Worm (Caenorhabditis elegans) whole organism, L2 larva: ENCODE results near the gene C10C5.7.

Source experiments
- C34F6.9 ChIP-seq: fragments of 150-350 bp; optimal IDR thresholded peaks from 2 replicates; lab custom pipeline; 2014; ENCODE audit warnings: missing biosample characterization, missing genetic modification characterization
- F13H6.1 ChIP-seq: sonication (generic microtip); optimal IDR thresholded peaks from 2 replicates; lab custom pipeline; 2016; ENCODE audit warnings: missing genetic modification characterization, missing compliant biosample characterization
- R02D3.7 ChIP-seq: fragments of 150-350 bp; optimal IDR thresholded peaks from 2 replicates; lab custom pipeline; 2014; ENCODE audit warnings: missing biosample characterization, missing genetic modification characterization
- Y55F3AM.14 ChIP-seq: fragments of 200-800 bp; sonication (Bioruptor generic); optimal IDR thresholded peaks from 2 replicates; lab custom pipeline; 2018; ENCODE audit warnings: mild to moderate bottlenecking, missing genetic modification characterization, missing compliant biosample characterization
- ZK546.5 ChIP-seq: sonication (generic microtip); optimal IDR thresholded peaks from 2 replicates; lab custom pipeline; 2017; ENCODE audit warnings: missing biosample characterization, missing genetic modification characterization
- alr-1 ChIP-seq: fragments of 150-350 bp; optimal IDR thresholded peaks from 2 replicates; lab custom pipeline; 2014; ENCODE audit warnings: missing biosample characterization, missing genetic modification characterization
- aly-2 ChIP-seq: fragments of 150-350 bp; optimal IDR thresholded peaks from 2 replicates; lab custom pipeline; 2014; ENCODE audit warnings: missing biosample characterization, missing genetic modification characterization
- ama-1 ChIP-seq: fragments of 150-350 bp; optimal IDR thresholded peaks from 2 replicates; lab custom pipeline; 2018; ENCODE audit warnings: inconsistent platforms
- blmp-1 ChIP-seq: sonication (generic microtip); optimal IDR thresholded peaks from 2 replicates; lab custom pipeline; 2017; ENCODE audit warnings: missing genetic modification characterization, mild to moderate bottlenecking, missing compliant biosample characterization, antibody characterized with exemption, moderate library complexity; ENCODE audit not compliant: insufficient read depth
- ceh-16 ChIP-seq: fragments of 150-350 bp; optimal IDR thresholded peaks from 2 replicates; lab custom pipeline; 2014; ENCODE audit warnings: missing biosample characterization, missing genetic modification characterization
- ceh-82 ChIP-seq: fragments of 150-350 bp; optimal IDR thresholded peaks from 2 replicates; lab custom pipeline; 2014; ENCODE audit warnings: missing biosample characterization, missing genetic modification characterization
- crh-2 ChIP-seq: sonication (generic microtip); optimal IDR thresholded peaks from 2 replicates; lab custom pipeline; 2017; ENCODE audit warnings: missing biosample characterization, missing genetic modification characterization
- dmd-4 ChIP-seq: sonication (generic microtip); optimal IDR thresholded peaks from 2 replicates; lab custom pipeline; 2017; ENCODE audit warnings: missing biosample characterization, missing genetic modification characterization
- egl-27 ChIP-seq: sonication (generic microtip); optimal IDR thresholded peaks from 3 replicates; lab custom pipeline; 2017; ENCODE audit warnings: missing biosample characterization, missing genetic modification reagents, missing genetic modification characterization
- elt-1 ChIP-seq: fragments of 150-350 bp; optimal IDR thresholded peaks from 2 replicates; lab custom pipeline; 2014; ENCODE audit warnings: missing biosample characterization, missing genetic modification characterization
- elt-3 ChIP-seq: sonication (generic microtip); optimal IDR thresholded peaks from 2 replicates; lab custom pipeline; 2017; ENCODE audit warnings: missing biosample characterization, missing genetic modification characterization
- fos-1 ChIP-seq: fragments of 150-350 bp; optimal IDR thresholded peaks from 2 replicates; lab custom pipeline; 2014; ENCODE audit warnings: missing biosample characterization, missing genetic modification characterization
- gmeb-1 ChIP-seq: fragments of 150-350 bp; optimal IDR thresholded peaks from 2 replicates; lab custom pipeline; 2014; ENCODE audit warnings: missing biosample characterization, missing genetic modification characterization
- lin-11 ChIP-seq: fragments of 150-350 bp; sonication (generic microtip); optimal IDR thresholded peaks from 2 replicates; lab custom pipeline; 2014; ENCODE audit warnings: missing biosample characterization, missing genetic modification characterization, inconsistent platforms, mixed read lengths
- lin-13 ChIP-seq: fragments of 150-350 bp; optimal IDR thresholded peaks from 2 replicates; lab custom pipeline; 2014; ENCODE audit warnings: missing biosample characterization, missing genetic modification reagents, missing genetic modification characterization
- lin-39 ChIP-seq: fragments of 150-350 bp; optimal IDR thresholded peaks from 2 replicates; lab custom pipeline; 2014; ENCODE audit warnings: missing biosample characterization, missing genetic modification reagents, missing genetic modification characterization
- lsy-2 ChIP-seq, 2 experiments: fragments of 150-350 bp in 1 of 2; sonication (generic microtip) in 1 of 2; optimal IDR thresholded peaks; 2 replicates each; lab custom pipeline; 2014 to 2017; ENCODE audit warnings: missing biosample characterization in 2 of 2, missing genetic modification characterization in 2 of 2
- mab-5 ChIP-seq: fragments of 150-350 bp; optimal IDR thresholded peaks from 2 replicates; lab custom pipeline; 2014; ENCODE audit warnings: missing biosample characterization, missing genetic modification characterization
- mbf-1 ChIP-seq: sonication (generic microtip); optimal IDR thresholded peaks from 2 replicates; lab custom pipeline; 2017; ENCODE audit warnings: missing biosample characterization, missing genetic modification characterization
- mdl-1 ChIP-seq, 2 experiments: fragments of 150-350 bp in 1 of 2; sonication (generic microtip) in 1 of 2; optimal IDR thresholded peaks; 2 replicates each; lab custom pipeline; 2017; ENCODE audit warnings: missing biosample characterization in 2 of 2, missing genetic modification characterization in 2 of 2
- nhr-10 ChIP-seq: sonication (generic microtip); optimal IDR thresholded peaks from 2 replicates; lab custom pipeline; 2017; ENCODE audit warnings: missing biosample characterization, missing genetic modification characterization
- nhr-11 ChIP-seq: fragments of 150-350 bp; optimal IDR thresholded peaks from 2 replicates; lab custom pipeline; 2014; ENCODE audit warnings: missing biosample characterization, missing genetic modification characterization
- nhr-12 ChIP-seq: fragments of 150-350 bp; optimal IDR thresholded peaks from 2 replicates; lab custom pipeline; 2014; ENCODE audit warnings: missing biosample characterization, missing genetic modification characterization
- nhr-129 ChIP-seq: fragments of 150-350 bp; optimal IDR thresholded peaks from 2 replicates; lab custom pipeline; 2014; ENCODE audit warnings: missing biosample characterization, missing genetic modification characterization
- nhr-21 ChIP-seq: fragments of 150-350 bp; optimal IDR thresholded peaks from 2 replicates; lab custom pipeline; 2014; ENCODE audit warnings: missing biosample characterization, missing genetic modification characterization
- nhr-23 ChIP-seq: fragments of 150-350 bp; optimal IDR thresholded peaks from 2 replicates; lab custom pipeline; 2014; ENCODE audit warnings: missing biosample characterization, missing genetic modification reagents, missing genetic modification characterization
- nhr-237 ChIP-seq: fragments of 150-350 bp; optimal IDR thresholded peaks from 2 replicates; lab custom pipeline; 2014; ENCODE audit warnings: missing biosample characterization, missing genetic modification characterization
- nhr-25 ChIP-seq: fragments of 150-350 bp; sonication (generic microtip); optimal IDR thresholded peaks from 3 replicates; lab custom pipeline; 2014; ENCODE audit warnings: missing biosample characterization, missing genetic modification characterization
- nhr-6 ChIP-seq: fragments of 150-350 bp; optimal IDR thresholded peaks from 2 replicates; lab custom pipeline; 2014; ENCODE audit warnings: missing biosample characterization, missing genetic modification characterization
- nhr-77 ChIP-seq: fragments of 150-350 bp; optimal IDR thresholded peaks from 2 replicates; lab custom pipeline; 2014; ENCODE audit warnings: missing biosample characterization, missing genetic modification characterization
- peb-1 ChIP-seq: fragments of 150-350 bp; optimal IDR thresholded peaks from 2 replicates; lab custom pipeline; 2014; ENCODE audit warnings: missing biosample characterization, missing genetic modification characterization
- sem-4 ChIP-seq: fragments of 150-350 bp; optimal IDR thresholded peaks from 2 replicates; lab custom pipeline; 2014; ENCODE audit warnings: missing biosample characterization, missing genetic modification reagents, missing genetic modification characterization
- skn-1 ChIP-seq: sonication (generic microtip); optimal IDR thresholded peaks from 2 replicates; lab custom pipeline; 2017; ENCODE audit warnings: missing biosample characterization, missing genetic modification characterization
- sma-3 ChIP-seq: sonication (generic microtip); optimal IDR thresholded peaks from 2 replicates; lab custom pipeline; 2016; ENCODE audit warnings: missing genetic modification reagents, missing genetic modification characterization, missing compliant biosample characterization
- sma-9 ChIP-seq, 2 experiments: fragments of 150-350 bp in 1 of 2; sonication (generic microtip) in 1 of 2; optimal IDR thresholded peaks; 2 replicates each; lab custom pipeline; 2014 to 2016; ENCODE audit warnings: missing genetic modification characterization in 2 of 2, mild to moderate bottlenecking in 1 of 2, missing biosample characterization in 1 of 2, missing compliant biosample characterization in 1 of 2, missing genetic modification reagents in 1 of 2, moderate library complexity in 1 of 2
- snpc-4 ChIP-seq: fragments of 150-350 bp; optimal IDR thresholded peaks from 2 replicates; lab custom pipeline; 2014; ENCODE audit warnings: missing biosample characterization, missing genetic modification characterization
- unc-39 ChIP-seq: fragments of 150-350 bp; optimal IDR thresholded peaks from 2 replicates; lab custom pipeline; 2014; ENCODE audit warnings: missing biosample characterization, missing genetic modification characterization
- unc-55 ChIP-seq: fragments of 150-350 bp; sonication (generic microtip); optimal IDR thresholded peaks from 3 replicates; lab custom pipeline; 2014; ENCODE audit warnings: missing biosample characterization, missing genetic modification reagents, missing genetic modification characterization
- unc-62 ChIP-seq: fragments of 150-350 bp; optimal IDR thresholded peaks from 2 replicates; lab custom pipeline; 2014; ENCODE audit warnings: missing biosample characterization, missing genetic modification reagents, missing genetic modification characterization
- zag-1 ChIP-seq: fragments of 150-350 bp; optimal IDR thresholded peaks from 2 replicates; lab custom pipeline; 2014; ENCODE audit warnings: missing biosample characterization, missing genetic modification characterization
- ztf-1 ChIP-seq: fragments of 200-800 bp; sonication (Bioruptor generic); conservative IDR thresholded peaks from 2 replicates; pipeline ENCODE4 v1.3.6; 2022; ENCODE audit warnings: missing genetic modification characterization, missing compliant biosample characterization
- ztf-11 ChIP-seq: sonication (generic microtip); optimal IDR thresholded peaks from 2 replicates; lab custom pipeline; 2017; ENCODE audit warnings: missing biosample characterization, missing genetic modification characterization
- ztf-4 ChIP-seq: fragments of 150-350 bp; optimal IDR thresholded peaks from 2 replicates; lab custom pipeline; 2014; ENCODE audit warnings: missing biosample characterization, missing genetic modification characterization

C10C5.7 gene

DNA sequence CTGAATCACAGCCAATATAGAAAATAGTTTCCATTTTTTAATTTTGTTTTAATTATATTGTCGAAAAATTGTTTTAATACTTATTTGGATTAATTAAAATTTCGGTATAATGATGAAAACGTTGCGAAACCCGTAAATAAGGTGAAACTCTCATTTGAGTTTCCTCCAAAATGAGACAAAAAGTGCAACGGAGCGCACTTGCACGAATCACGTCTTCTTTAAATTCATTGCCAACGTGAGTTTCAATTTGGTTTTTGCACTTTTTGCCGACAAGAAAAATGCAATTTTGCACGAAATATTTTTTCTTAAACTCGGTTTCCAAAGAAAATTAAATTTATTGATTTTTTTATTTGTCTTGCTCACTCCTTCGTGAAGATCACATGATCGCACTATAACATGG, 1.1 kb downstream of the C10C5.7 start, which contains the start of gene daf-15:
TSS of gene daf-15 (plus strand) at position 171 of the 400 bp plus-strand sequence.
- TF ChIP-seq ama-1 (no peak), aly-2 (no peak), dmd-4 (tag; lab: Kevin White, UChicago) (no peak), nhr-12 (tag; lab: Kevin White, UChicago) (no peak), nhr-23 (tag; lab: Kevin White, UChicago) (no peak), mab-5 (tag; lab: Kevin White, UChicago) (no peak), R02D3.7 (tag; lab: Kevin White, UChicago) (no peak), skn-1 (no peak), peb-1 (tag; lab: Kevin White, UChicago) (no peak), ztf-1 (GFP tag; lab: Robert Waterston, UW) (no peak), ztf-4 (no peak), lin-11 (tag; lab: Kevin White, UChicago) (no peak), unc-55 (GFP tag; lab: Kevin White, UChicago) (peak; percentile 93), gmeb-1 (tag; lab: Kevin White, UChicago) (peak; percentile 96), sma-3 (GFP tag; lab: Kevin White, UChicago) (peak; percentile 56), F13H6.1 (tag; lab: Kevin White, UChicago) (peak; percentile 26), nhr-6 (tag; lab: Kevin White, UChicago) (no peak), ceh-82 (tag; lab: Kevin White, UChicago) (no peak), Y55F3AM.14 (GFP tag; lab: Kevin White, UChicago) (no peak), nhr-237 (tag; lab: Kevin White, UChicago) (no peak), unc-39 (no peak), lin-39 (tag; lab: Kevin White, UChicago) (no peak), lin-13 (GFP tag; lab: Kevin White, UChicago) (no peak), nhr-21 (tag; lab: Kevin White, UChicago) (no peak), elt-3 (tag; lab: Kevin White, UChicago) (no peak), sma-9 (GFP tag; optimal IDR thresholded peaks at IDR 0.05; lab: Kevin White, UChicago) (peak; percentile 36), sma-9 (tag; optimal IDR thresholded peaks at IDR 0.05; lab: Kevin White, UChicago) (no peak), sem-4 (tag; lab: Kevin White, UChicago) (no peak), unc-62 (GFP tag; lab: Kevin White, UChicago) (no peak), egl-27 (no peak), alr-1 (tag; lab: Kevin White, UChicago) (no peak), mbf-1 (tag; lab: Kevin White, UChicago) (no peak), fos-1 (tag; lab: Kevin White, UChicago) (peak; percentile 31), C34F6.9 (tag; lab: Kevin White, UChicago) (peak; percentile 64), nhr-10 (tag; lab: Kevin White, UChicago) (no peak), ceh-16 (no peak), snpc-4 (tag; lab: Kevin White, UChicago) (peak; percentile 47), elt-1 (no peak), ztf-11 (tag; lab: Kevin White, UChicago) (no peak), lsy-2 (tag; optimal IDR thresholded peaks at IDR 0.05; lab: Kevin White, UChicago) (peak; percentile 37 to 76), blmp-1 (tag; lab: Kevin White, UChicago) (no peak), nhr-11 (tag; lab: Kevin White, UChicago) (no peak), nhr-25 (tag; lab: Kevin White, UChicago) (peak; percentile 11), nhr-77 (tag; lab: Kevin White, UChicago) (no peak), mdl-1 (tag; optimal IDR thresholded peaks at IDR 0.05; lab: Kevin White, UChicago) (no peak), zag-1 (no peak), ZK546.5 (no peak), crh-2 (peak; percentile 64), nhr-129 (tag; lab: Kevin White, UChicago) (no peak)
